Fruit fly (Drosophila melanogaster) whole organism, embryonic: ENCODE data around the gene eIF3i.
A peak's percentile ranks its signal among the peaks of the same experiment; 100 is the strongest.

ENCODE experiments used
- ATbp ChIP-seq: fragments of 200-800 bp; sonication (Bioruptor generic); optimal IDR thresholded peaks from 2 replicates; lab custom pipeline; 2017; ENCODE audit warnings: missing biosample characterization, mild to moderate bottlenecking, missing genetic modification characterization, missing genetic modification reagents
- Bgb ChIP-seq: fragments of 200-800 bp; sonication (Bioruptor generic); IDR thresholded peaks from 2 replicates; pipeline ENCODE4 v1.3.6; 2022; ENCODE audit warnings: missing biosample characterization, missing genetic modification characterization; ENCODE audit not compliant: partially characterized antibody
- CG10209 ChIP-seq: fragments of 200-800 bp; sonication (Bioruptor generic); optimal IDR thresholded peaks from 3 replicates; lab custom pipeline; 2017; ENCODE audit warnings: missing biosample characterization, mild to moderate bottlenecking, missing genetic modification characterization, missing genetic modification reagents
- CG11085 ChIP-seq: fragments of 200-800 bp; sonication (Bioruptor generic); IDR thresholded peaks from 2 replicates; pipeline ENCODE4 v1.3.6; 2022; ENCODE audit warnings: missing biosample characterization, missing genetic modification characterization
- CG11504 ChIP-seq: fragments of 200-800 bp; sonication (Bioruptor generic); optimal IDR thresholded peaks from 3 replicates; lab custom pipeline; 2019; ENCODE audit warnings: missing biosample characterization, mild to moderate bottlenecking, missing genetic modification characterization, moderate library complexity
- CG11560 ChIP-seq: fragments of 200-800 bp; sonication (Bioruptor generic); IDR thresholded peaks from 3 replicates; pipeline ENCODE4 v1.3.6; 2022; ENCODE audit warnings: missing biosample characterization, missing genetic modification characterization
- CG13123 ChIP-seq: fragments of 200-800 bp; sonication (Bioruptor generic); optimal IDR thresholded peaks from 2 replicates; lab custom pipeline; 2016; ENCODE audit warnings: missing biosample characterization, missing genetic modification characterization
- CG14014 ChIP-seq: fragments of 200-800 bp; sonication (Bioruptor generic); IDR thresholded peaks from 2 replicates; pipeline ENCODE4 v1.3.6; 2022; ENCODE audit warnings: missing biosample characterization, missing genetic modification characterization
- CG1603 ChIP-seq: fragments of 200-800 bp; sonication (Bioruptor generic); optimal IDR thresholded peaks from 2 replicates; lab custom pipeline; 2019; ENCODE audit warnings: missing biosample characterization, mild to moderate bottlenecking, missing genetic modification characterization, moderate library complexity
- CG16779 ChIP-seq: fragments of 200-800 bp; sonication (Bioruptor generic); IDR thresholded peaks from 2 replicates; pipeline ENCODE4 v1.3.6; 2022; ENCODE audit warnings: missing biosample characterization, missing genetic modification characterization
- CG17328 ChIP-seq: fragments of 200-800 bp; sonication (Bioruptor generic); IDR thresholded peaks from 2 replicates; pipeline ENCODE4 v1.3.6; 2022; ENCODE audit warnings: missing biosample characterization, missing genetic modification characterization
- CG18764 ChIP-seq: fragments of 200-800 bp; sonication (Bioruptor generic); optimal IDR thresholded peaks from 3 replicates; lab custom pipeline; 2016; ENCODE audit warnings: missing biosample characterization, missing genetic modification characterization
- CG2120 ChIP-seq: fragments of 200-800 bp; sonication (Bioruptor generic); optimal IDR thresholded peaks from 3 replicates; lab custom pipeline; 2016; ENCODE audit warnings: missing biosample characterization, missing genetic modification characterization
- CG31365 ChIP-seq: fragments of 200-800 bp; sonication (Bioruptor generic); optimal IDR thresholded peaks from 2 replicates; lab custom pipeline; 2018; ENCODE audit warnings: missing biosample characterization, mild to moderate bottlenecking, missing genetic modification characterization
- CG4360 ChIP-seq: fragments of 200-800 bp; sonication (Bioruptor generic); IDR thresholded peaks from 2 replicates; pipeline ENCODE4 v1.3.6; 2022; ENCODE audit warnings: missing biosample characterization, missing genetic modification characterization
- CG4404 ChIP-seq: fragments of 200-800 bp; sonication (Bioruptor generic); IDR thresholded peaks from 2 replicates; pipeline ENCODE4 v1.3.6; 2022; ENCODE audit warnings: missing biosample characterization, missing genetic modification characterization
- CG4820 ChIP-seq: fragments of 200-800 bp; sonication (Bioruptor generic); optimal IDR thresholded peaks from 3 replicates; lab custom pipeline; 2016; ENCODE audit warnings: missing biosample characterization, missing genetic modification characterization
- CG6654 ChIP-seq: fragments of 200-800 bp; sonication (Bioruptor generic); optimal IDR thresholded peaks from 2 replicates; lab custom pipeline; 2017; ENCODE audit warnings: missing biosample characterization, mild to moderate bottlenecking, missing genetic modification characterization
- CG9727 ChIP-seq: fragments of 200-800 bp; sonication (Bioruptor generic); optimal IDR thresholded peaks from 3 replicates; lab custom pipeline; 2017; ENCODE audit warnings: missing biosample characterization, mild to moderate bottlenecking, missing genetic modification characterization
- D19A ChIP-seq: fragments of 200-800 bp; optimal IDR thresholded peaks from 3 replicates; lab custom pipeline; 2019; ENCODE audit warnings: missing biosample characterization, mild to moderate bottlenecking, missing genetic modification characterization, moderate library complexity
- Dfd ChIP-seq, 2 experiments: fragments of >200 bp; optimal IDR thresholded peaks; 2 replicates each; lab custom pipeline; 2017; ENCODE audit warnings: missing biosample characterization in 2 of 2, missing genetic modification characterization in 2 of 2
- Drgx ChIP-seq: fragments of 200-800 bp; sonication (Bioruptor generic); IDR thresholded peaks from 2 replicates; pipeline ENCODE4 v1.3.6; 2022; ENCODE audit warnings: missing biosample characterization, missing genetic modification characterization
- Eip74EF ChIP-seq, 2 experiments: fragments of 200-800 bp in 1 of 2; fragments of >200 bp in 1 of 2; sonication (Bioruptor generic) in 1 of 2; optimal IDR thresholded peaks; 2 replicates each; lab custom pipeline; 2017 to 2019; ENCODE audit warnings: missing biosample characterization in 2 of 2, missing genetic modification characterization in 2 of 2, mild to moderate bottlenecking in 1 of 2, moderate library complexity in 1 of 2
- HLH3B ChIP-seq: fragments of 200-800 bp; sonication (Bioruptor generic); IDR thresholded peaks from 2 replicates; pipeline ENCODE4 v1.3.6; 2022; ENCODE audit warnings: missing biosample characterization, missing genetic modification characterization
- Hmr ChIP-seq: fragments of 200-800 bp; sonication (Bioruptor generic); optimal IDR thresholded peaks from 3 replicates; lab custom pipeline; 2017; ENCODE audit warnings: mild to moderate bottlenecking, missing biosample characterization, missing genetic modification reagents, missing genetic modification characterization
- Med ChIP-seq: fragments of 200-800 bp; sonication (Bioruptor generic); peaks from one replicate; lab custom pipeline; 2016; ENCODE audit warnings: missing biosample characterization, missing genetic modification characterization, mild to moderate bottlenecking, inconsistent platforms, moderate library complexity
- Meics ChIP-seq: fragments of 200-800 bp; sonication (Bioruptor generic); optimal IDR thresholded peaks from 2 replicates; lab custom pipeline; 2017; ENCODE audit warnings: missing biosample characterization, mild to moderate bottlenecking, missing genetic modification characterization
- Myb ChIP-seq: fragments of 200-800 bp; sonication (Bioruptor generic); optimal IDR thresholded peaks from 2 replicates; lab custom pipeline; 2016; ENCODE audit warnings: missing biosample characterization, missing genetic modification characterization
- Scr ChIP-seq: fragments of 200-800 bp; sonication (Bioruptor generic); IDR thresholded peaks from 2 replicates; pipeline ENCODE4 v1.3.6; 2022; ENCODE audit warnings: missing biosample characterization, missing genetic modification characterization; ENCODE audit not compliant: partially characterized antibody
- Sox102F ChIP-seq: fragments of 200-800 bp; sonication (Bioruptor generic); optimal IDR thresholded peaks from 2 replicates; lab custom pipeline; 2018; ENCODE audit warnings: missing biosample characterization, mild to moderate bottlenecking, missing genetic modification characterization, moderate library complexity
- YL-1 ChIP-seq: fragments of 200-800 bp; sonication (Bioruptor generic); optimal IDR thresholded peaks from 3 replicates; lab custom pipeline; 2017; ENCODE audit warnings: missing biosample characterization, mild to moderate bottlenecking, missing genetic modification characterization
- bsh ChIP-seq, 2 experiments: fragments of 200-800 bp; sonication (Bioruptor generic); optimal IDR thresholded peaks; 2 replicates each; lab custom pipeline; 2017 to 2018; ENCODE audit warnings: mild to moderate bottlenecking in 2 of 2, missing biosample characterization in 2 of 2, missing genetic modification characterization in 2 of 2, moderate library complexity in 1 of 2
- chm ChIP-seq: fragments of 200-800 bp; sonication (Bioruptor generic); IDR thresholded peaks from 2 replicates; pipeline ENCODE4 v1.3.6; 2022; ENCODE audit warnings: missing biosample characterization, missing genetic modification characterization
- ci ChIP-seq: fragments of 200-800 bp; sonication (Bioruptor generic); IDR thresholded peaks from 3 replicates; pipeline ENCODE4 v1.3.6; 2022; ENCODE audit warnings: missing biosample characterization, missing genetic modification characterization
- gem ChIP-seq: fragments of 200-800 bp; sonication (Bioruptor generic); optimal IDR thresholded peaks from 2 replicates; lab custom pipeline; 2019; ENCODE audit warnings: missing biosample characterization, mild to moderate bottlenecking, missing genetic modification characterization, moderate library complexity
- gfzf ChIP-seq: fragments of 200-800 bp; sonication (Bioruptor generic); optimal IDR thresholded peaks from 2 replicates; lab custom pipeline; 2016; ENCODE audit warnings: missing biosample characterization, mild to moderate bottlenecking, missing genetic modification characterization, moderate library complexity
- grn ChIP-seq: fragments of 200-800 bp; sonication (Bioruptor generic); optimal IDR thresholded peaks from 3 replicates; lab custom pipeline; 2017; ENCODE audit warnings: missing biosample characterization, missing genetic modification characterization
- h ChIP-seq: fragments of >200 bp; optimal IDR thresholded peaks from 2 replicates; lab custom pipeline; 2017
- hb ChIP-seq: fragments of 200-800 bp; sonication (Bioruptor generic); IDR thresholded peaks from 3 replicates; pipeline ENCODE4 v1.3.6; 2022; ENCODE audit warnings: missing biosample characterization, missing genetic modification characterization; ENCODE audit not compliant: partially characterized antibody
- ken ChIP-seq: fragments of 200-800 bp; sonication (Bioruptor generic); IDR thresholded peaks from 3 replicates; pipeline ENCODE4 v1.3.6; 2022; ENCODE audit warnings: missing biosample characterization, missing genetic modification characterization
- lov ChIP-seq, 2 experiments: fragments of 200-800 bp in 1 of 2; fragments of >200 bp in 1 of 2; sonication (Bioruptor generic) in 1 of 2; IDR thresholded peaks in 1 of 2; optimal IDR thresholded peaks in 1 of 2; 2 replicates in 1 of 2; 3 replicates in 1 of 2; pipeline versions ENCODE4 v1.3.6 to Lab custom; 2017 to 2022; ENCODE audit warnings: missing biosample characterization in 1 of 2, missing genetic modification characterization in 1 of 2
- tll ChIP-seq, 2 experiments: fragments of 200-800 bp in 1 of 2; fragments of >200 bp in 1 of 2; sonication (Bioruptor generic) in 1 of 2; optimal IDR thresholded peaks; 2 replicates each; lab custom pipeline; 2017 to 2019; ENCODE audit warnings: missing biosample characterization in 2 of 2, missing genetic modification characterization in 2 of 2, mild to moderate bottlenecking in 1 of 2, moderate library complexity in 1 of 2
- trem ChIP-seq: fragments of 200-800 bp; optimal IDR thresholded peaks from 3 replicates; lab custom pipeline; 2019; ENCODE audit warnings: missing biosample characterization, mild to moderate bottlenecking, missing genetic modification characterization, moderate library complexity
- unpg ChIP-seq: fragments of 200-800 bp; sonication (Bioruptor generic); optimal IDR thresholded peaks from 3 replicates; lab custom pipeline; 2018; ENCODE audit warnings: missing biosample characterization, mild to moderate bottlenecking, missing genetic modification characterization, moderate library complexity

eIF3i gene

dm6 chr2L:5003670-5004453 lies 36.3 kb upstream of the eIF3i start (continued):
- TF ChIP-seq bsh (GFP tag; optimal IDR thresholded peaks at IDR 0.05; lab: Kevin White, UChicago) (no peak), CG18764 (GFP tag; lab: Kevin White, UChicago) (no peak), CG31365 (tag; lab: Kevin White, UChicago) (peak; percentile 81), CG6654 (GFP tag; lab: Kevin White, UChicago) (peak; percentile 97), Dfd (GFP tag; optimal IDR thresholded peaks at IDR 0.05; lab: Kevin White, UChicago) (peak in 1 of 2 experiments; percentile 97), tll (GFP tag; optimal IDR thresholded peaks at IDR 0.05; lab: Kevin White, UChicago) (peak in 1 of 2 experiments; percentile 46), Myb (GFP tag; lab: Kevin White, UChicago) (no peak), CG4820 (GFP tag; lab: Kevin White, UChicago) (no peak), Meics (GFP tag; lab: Kevin White, UChicago) (no peak), trem (tag; lab: Kevin White, UChicago) (no peak), CG4360 (GFP tag; lab: Robert Waterston, UW) (peak; percentile 77), gem (tag; lab: Kevin White, UChicago) (no peak), Eip74EF (GFP tag; optimal IDR thresholded peaks at IDR 0.05; lab: Kevin White, UChicago) (peak in 1 of 2 experiments; percentile 68)

- TF ChIP-seq Scr (GFP tag; lab: Robert Waterston, UW) (no peak), CG4404 (GFP tag; lab: Robert Waterston, UW) (no peak), CG2120 (peak; percentile 5), CG11085 (GFP tag; lab: Robert Waterston, UW) (no peak), CG1603 (tag; lab: Kevin White, UChicago) (peak; percentile 19), ci (GFP tag; lab: Robert Waterston, UW) (0 out of 3 replicates have a peak, but pooled peaks have one; percentile 40), Hmr (GFP tag; lab: Kevin White, UChicago) (no peak), hb (no peak), chm (no peak), lov (optimal IDR thresholded peaks at IDR 0.05; lab: Kevin White, UChicago) (no peak), lov (GFP tag; IDR thresholded peaks at IDR 0.05; lab: Robert Waterston, UW) (0 out of 3 replicates have a peak, but pooled peaks have one; percentile 25), CG16779 (GFP tag; lab: Robert Waterston, UW) (no peak), YL-1 (GFP tag; lab: Kevin White, UChicago) (no peak), CG31365 (tag; lab: Kevin White, UChicago) (no peak), gem (tag; lab: Kevin White, UChicago) (peak; percentile 21), CG13123 (GFP tag; lab: Kevin White, UChicago) (no peak), h (lab: Kevin White, UChicago) (no peak), ATbp (peak; percentile 27), CG9727 (GFP tag; lab: Kevin White, UChicago) (no peak), Sox102F (GFP tag; lab: Kevin White, UChicago) (peak; percentile 29), HLH3B (peak; percentile 35; the same call in 1 of the 2 replicates), D19A (tag; lab: Kevin White, UChicago) (no peak), Bgb (GFP tag; lab: Robert Waterston, UW) (no peak), unpg (GFP tag; lab: Kevin White, UChicago) (no peak), Drgx (GFP tag; lab: Robert Waterston, UW) (peak; percentile 70), gfzf (no peak), CG11504 (peak; percentile 15), CG17328 (GFP tag; lab: Robert Waterston, UW) (0 out of 2 replicates have a peak, but pooled peaks have one; percentile 40), ken (GFP tag; lab: Robert Waterston, UW) (0 out of 3 replicates have a peak, but pooled peaks have one; percentile 5), CG10209 (GFP tag; lab: Kevin White, UChicago) (peak; percentile 3), bsh (GFP tag; optimal IDR thresholded peaks at IDR 0.05; lab: Kevin White, UChicago) (peak in 1 of 2 experiments; percentile 19), CG14014 (GFP tag; lab: Robert Waterston, UW) (no peak), Med (GFP tag; lab: Kevin White, UChicago) (peak; percentile 27), CG11560 (tag; lab: Robert Waterston, UW) (no peak), grn (no peak)
These were observed 35.3 kb upstream of the eIF3i start for dm6 chr2L:5002711-5003402.
